Comparison of ENCODE assay signal across 1 fruit fly cellular context in the genomic region with DNA sequence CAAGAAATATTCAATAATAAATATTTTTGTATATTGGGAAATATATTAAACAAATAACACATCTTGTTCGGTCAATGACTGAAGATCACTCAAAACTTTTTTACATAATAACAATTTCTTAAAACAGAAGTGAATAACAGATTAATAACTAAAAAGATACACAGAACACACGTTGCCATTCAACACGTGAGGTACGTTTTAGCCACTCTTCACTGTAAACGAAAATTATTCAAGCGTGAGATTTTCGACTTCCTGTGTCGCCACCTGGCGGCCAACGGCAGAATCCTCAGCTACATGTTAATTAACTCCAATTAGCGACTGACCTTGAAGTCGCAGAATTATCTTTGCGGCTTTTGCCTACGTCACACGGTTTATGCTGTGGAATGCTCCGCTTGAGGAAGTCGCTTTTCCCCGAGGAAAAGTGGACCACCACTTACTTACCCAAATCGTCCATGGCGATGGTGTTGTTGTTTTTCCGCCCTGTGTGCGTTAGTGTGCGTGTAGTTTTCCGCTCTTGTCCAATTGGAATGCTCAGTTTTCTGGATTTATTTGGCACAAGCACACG.
TF ChIP-seq lines count a peak whose summit lies in the region.

No protein-coding gene starts in this region.

TF ChIP-seq in whole organism, embryonic, 481 proteins besides CTCF, POLR2A, EP300 and RAD21 (continued from another document):
- TF ChIP-seq pan (optimal IDR thresholded peaks at IDR 0.05; lab: Kevin White, UChicago), result no peak
- TF ChIP-seq pan (GFP tag; optimal IDR thresholded peaks at IDR 0.05 in 1 of 2, IDR thresholded peaks at IDR 0.05 in 1 of 2), result peak in 1 of 2 experiments; percentile 79
- TF ChIP-seq CG32767 (GFP tag; IDR thresholded peaks at IDR 0.05; lab: Robert Waterston, UW), result no peak
- peak; percentile 43 for TF ChIP-seq CG12071 (GFP tag; optimal IDR thresholded peaks at IDR 0.05; lab: Kevin White, UChicago)
- TF ChIP-seq CG11723 (GFP tag; optimal IDR thresholded peaks at IDR 0.05; lab: Kevin White, UChicago), result peak; percentile 49
- TF ChIP-seq CG6175 (GFP tag; IDR thresholded peaks at IDR 0.05; lab: Robert Waterston, UW), result 0 out of 3 replicates have a peak, but pooled peaks have one; percentile 12
- TF ChIP-seq fru (optimal IDR thresholded peaks at IDR 0.05; lab: Kevin White, UChicago), result no peak
- peak; percentile 44 for TF ChIP-seq CG6765 (GFP tag; optimal IDR thresholded peaks at IDR 0.05; lab: Kevin White, UChicago)
- 0 out of 3 replicates have a peak, but pooled peaks have one; percentile 30 for TF ChIP-seq gce (GFP tag; IDR thresholded peaks at IDR 0.05; lab: Robert Waterston, UW)
- peak; percentile 82 for TF ChIP-seq zfh1 (GFP tag; IDR thresholded peaks at IDR 0.05; lab: Robert Waterston, UW)
- TF ChIP-seq Hsf (GFP tag; optimal IDR thresholded peaks at IDR 0.05; lab: Kevin White, UChicago), result peak; percentile 68
- TF ChIP-seq Fer1 (GFP tag; optimal IDR thresholded peaks at IDR 0.05; lab: Kevin White, UChicago), result peak; percentile 55
- TF ChIP-seq rib (GFP tag; IDR thresholded peaks at IDR 0.05; lab: Robert Waterston, UW), result no peak; the same call in 1 of the 2 replicates
- TF ChIP-seq CG12744 (GFP tag; optimal IDR thresholded peaks at IDR 0.05; lab: Kevin White, UChicago), result no peak
- no peak for TF ChIP-seq eve (GFP tag; optimal IDR thresholded peaks at IDR 0.05; lab: Kevin White, UChicago)
- no peak for TF ChIP-seq usp (GFP tag; optimal IDR thresholded peaks at IDR 0.05; lab: Kevin White, UChicago)
